Worm (Caenorhabditis elegans) whole organism, L2 larva: Measurements from ENCODE around the gene rpl-23.

Source experiments
- ceh-82 ChIP-seq: fragments of 150-350 bp; optimal IDR thresholded peaks from 2 replicates; lab custom pipeline; 2014; ENCODE audit warnings: missing biosample characterization, missing genetic modification characterization
- lsy-2 ChIP-seq, 2 experiments: fragments of 150-350 bp in 1 of 2; sonication (generic microtip) in 1 of 2; optimal IDR thresholded peaks; 2 replicates each; lab custom pipeline; 2014 to 2017; ENCODE audit warnings: missing biosample characterization in 2 of 2, missing genetic modification characterization in 2 of 2
- nhr-11 ChIP-seq: fragments of 150-350 bp; optimal IDR thresholded peaks from 2 replicates; lab custom pipeline; 2014; ENCODE audit warnings: missing biosample characterization, missing genetic modification characterization
- nhr-12 ChIP-seq: fragments of 150-350 bp; optimal IDR thresholded peaks from 2 replicates; lab custom pipeline; 2014; ENCODE audit warnings: missing biosample characterization, missing genetic modification characterization
- snpc-4 ChIP-seq: fragments of 150-350 bp; optimal IDR thresholded peaks from 2 replicates; lab custom pipeline; 2014; ENCODE audit warnings: missing biosample characterization, missing genetic modification characterization
- unc-39 ChIP-seq: fragments of 150-350 bp; optimal IDR thresholded peaks from 2 replicates; lab custom pipeline; 2014; ENCODE audit warnings: missing biosample characterization, missing genetic modification characterization
- unc-55 ChIP-seq: fragments of 150-350 bp; sonication (generic microtip); optimal IDR thresholded peaks from 3 replicates; lab custom pipeline; 2014; ENCODE audit warnings: missing biosample characterization, missing genetic modification reagents, missing genetic modification characterization

DNA sequence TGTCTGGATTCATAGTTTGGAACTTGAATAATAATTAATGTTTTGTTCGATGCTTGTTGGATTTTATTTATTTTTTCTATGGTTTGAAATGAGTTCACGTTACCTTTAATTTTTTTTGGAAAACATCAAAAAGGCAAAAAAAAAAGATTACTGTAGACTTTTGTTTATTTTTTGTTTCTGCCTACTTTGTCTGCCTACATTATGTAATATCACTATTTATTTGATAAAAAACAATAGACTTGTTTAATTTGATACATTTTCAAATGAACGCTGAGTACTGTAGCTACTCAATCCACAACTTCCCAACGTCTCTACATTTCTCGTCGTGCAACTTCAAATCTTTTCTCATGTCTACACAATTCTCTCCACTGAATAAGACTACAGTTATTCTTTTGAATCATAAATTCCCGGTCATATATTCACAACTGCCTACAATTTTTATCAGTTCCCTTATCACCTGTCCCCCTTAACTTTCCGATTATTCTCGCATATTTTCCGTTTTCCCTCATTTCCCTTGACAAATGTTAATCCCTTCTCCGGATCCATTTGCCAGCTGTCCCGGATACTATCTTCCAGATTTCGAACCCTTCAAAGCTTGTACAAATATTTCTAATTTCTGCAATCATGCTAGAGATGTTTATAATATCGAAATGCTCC is 25.2 kb upstream of the rpl-23 start, which contains the start of the genes B0244.9 and B0244.7:
- TF ChIP-seq nhr-11 (tag; lab: Kevin White, UChicago) = no peak
- no peak for TF ChIP-seq ceh-82 (tag; lab: Kevin White, UChicago)
- TF ChIP-seq snpc-4 (tag; lab: Kevin White, UChicago) = no peak
- no peak for TF ChIP-seq nhr-12
- no peak for TF ChIP-seq unc-39 (tag; lab: Kevin White, UChicago)
- TF ChIP-seq lsy-2 (tag; optimal IDR thresholded peaks at IDR 0.05; lab: Kevin White, UChicago) = no peak
- TF ChIP-seq unc-55 (GFP tag; lab: Kevin White, UChicago) = no peak
